Worm (Caenorhabditis elegans) whole organism, L4 larva: ENCODE results near the gene R09E10.8.

Experiments
- F10B5.3 ChIP-seq: sonication (generic microtip); optimal IDR thresholded peaks from 2 replicates; lab custom pipeline; 2016; ENCODE audit warnings: mild to moderate bottlenecking, missing genetic modification characterization, missing compliant biosample characterization
- F26F4.8 ChIP-seq: fragments of 200-800 bp; sonication (Bioruptor generic); conservative IDR thresholded peaks from 2 replicates; pipeline ENCODE4 v1.3.6; 2022; ENCODE audit warnings: missing genetic modification characterization, missing compliant biosample characterization
- F44E2.7 ChIP-seq: fragments of 200-800 bp; sonication (Bioruptor generic); IDR thresholded peaks from 2 replicates; pipeline ENCODE4 v2.1.2; 2022; ENCODE audit warnings: missing genetic modification characterization, missing compliant biosample characterization
- T26A8.4 ChIP-seq: fragments of 200-800 bp; sonication (Bioruptor generic); IDR thresholded peaks from 2 replicates; pipeline ENCODE4 v1.3.6; 2022; ENCODE audit warnings: missing genetic modification characterization, missing compliant biosample characterization
- Y75B8A.6 ChIP-seq: fragments of 200-800 bp; sonication (Bioruptor generic); IDR thresholded peaks from 2 replicates; pipeline ENCODE4 v1.3.6; 2022; ENCODE audit warnings: missing genetic modification reagents, missing genetic modification characterization, missing compliant biosample characterization
- aly-2 ChIP-seq: sonication (generic microtip); optimal IDR thresholded peaks from 2 replicates; lab custom pipeline; 2018; ENCODE audit warnings: missing biosample characterization, missing genetic modification characterization
- attf-4 ChIP-seq: sonication (generic microtip); optimal IDR thresholded peaks from 3 replicates; lab custom pipeline; 2017; ENCODE audit warnings: missing biosample characterization, missing genetic modification characterization
- ceh-20 ChIP-seq: fragments of 200-800 bp; sonication (Bioruptor generic); IDR thresholded peaks from 2 replicates; pipeline ENCODE4 v1.3.6; 2022; ENCODE audit warnings: missing genetic modification reagents, missing genetic modification characterization, missing compliant biosample characterization
- ceh-44 ChIP-seq: fragments of 200-800 bp; sonication (Bioruptor generic); IDR thresholded peaks from 2 replicates; pipeline ENCODE4 v1.3.6; 2022; ENCODE audit warnings: missing genetic modification reagents, missing genetic modification characterization, missing compliant biosample characterization
- ces-1 ChIP-seq: fragments of 150-350 bp; sonication (generic microtip); optimal IDR thresholded peaks from 4 replicates; lab custom pipeline; 2014; ENCODE audit warnings: missing biosample characterization, missing genetic modification reagents, missing genetic modification characterization
- cey-2 ChIP-seq: sonication (generic microtip); optimal IDR thresholded peaks from 3 replicates; lab custom pipeline; 2017; ENCODE audit warnings: missing genetic modification characterization, mild to moderate bottlenecking, missing compliant biosample characterization, antibody characterized with exemption, borderline replicate concordance; ENCODE audit not compliant: insufficient read depth
- daf-8 ChIP-seq: fragments of 200-800 bp; sonication (Bioruptor generic); IDR thresholded peaks from 2 replicates; pipeline ENCODE4 v1.3.6; 2022; ENCODE audit warnings: missing genetic modification characterization, missing compliant biosample characterization
- dmd-6 ChIP-seq: fragments of 200-800 bp; sonication (Bioruptor generic); IDR thresholded peaks from 2 replicates; pipeline ENCODE4 v1.3.6; 2022; ENCODE audit warnings: missing genetic modification reagents, missing genetic modification characterization, missing compliant biosample characterization
- dmd-8 ChIP-seq: fragments of 200-800 bp; sonication (Bioruptor generic); IDR thresholded peaks from 2 replicates; pipeline ENCODE4 v1.3.6; 2022; ENCODE audit warnings: missing genetic modification characterization, missing compliant biosample characterization
- dpl-1 ChIP-seq: fragments of 150-350 bp; optimal IDR thresholded peaks from 2 replicates; lab custom pipeline; 2014; ENCODE audit warnings: missing biosample characterization, missing genetic modification reagents, missing genetic modification characterization
- duxl-1 ChIP-seq: sonication (generic microtip); optimal IDR thresholded peaks from 2 replicates; lab custom pipeline; 2016; ENCODE audit warnings: mild to moderate bottlenecking, missing genetic modification characterization, moderate library complexity, missing compliant biosample characterization; ENCODE audit not compliant: poor library complexity
- egl-43 ChIP-seq: fragments of 200-800 bp; sonication (Bioruptor generic); IDR thresholded peaks from 2 replicates; pipeline ENCODE4 v1.3.6; 2022; ENCODE audit warnings: missing genetic modification reagents, missing genetic modification characterization, missing compliant biosample characterization
- fos-1 ChIP-seq: fragments of 150-350 bp; optimal IDR thresholded peaks from 2 replicates; lab custom pipeline; 2014; ENCODE audit warnings: missing biosample characterization, missing genetic modification characterization
- gei-8 ChIP-seq: fragments of 200-800 bp; sonication (Bioruptor generic); optimal IDR thresholded peaks from 2 replicates; lab custom pipeline; 2018; ENCODE audit warnings: mild to moderate bottlenecking, missing genetic modification characterization, missing compliant biosample characterization
- hif-1 ChIP-seq, 2 experiments: sonication (generic microtip); optimal IDR thresholded peaks; 2 replicates each; lab custom pipeline; 2016 to 2017; ENCODE audit warnings: missing compliant biosample characterization in 2 of 2, missing genetic modification characterization in 2 of 2, missing genetic modification reagents in 2 of 2, missing genotype in 2 of 2, mild to moderate bottlenecking in 1 of 2
- hlh-11 ChIP-seq: fragments of 200-800 bp; sonication (Bioruptor generic); optimal IDR thresholded peaks from 2 replicates; lab custom pipeline; 2018; ENCODE audit warnings: mild to moderate bottlenecking, missing genetic modification characterization, missing compliant biosample characterization
- hlh-30 ChIP-seq: sonication (generic microtip); optimal IDR thresholded peaks from 2 replicates; lab custom pipeline; 2017; ENCODE audit warnings: antibody characterized with exemption, mild to moderate bottlenecking, missing genetic modification characterization, missing compliant biosample characterization; ENCODE audit not compliant: insufficient read depth
- lin-1 ChIP-seq: fragments of 200-800 bp; sonication (Bioruptor generic); IDR thresholded peaks from 2 replicates; pipeline ENCODE4 v1.3.6; 2022; ENCODE audit warnings: missing genetic modification reagents, missing genetic modification characterization, missing compliant biosample characterization
- lin-13 ChIP-seq: fragments of 150-350 bp; optimal IDR thresholded peaks from 2 replicates; lab custom pipeline; 2014; ENCODE audit warnings: missing biosample characterization, missing genetic modification reagents, missing genetic modification characterization
- lin-38 ChIP-seq: fragments of 200-800 bp; sonication (Bioruptor generic); IDR thresholded peaks from 2 replicates; pipeline ENCODE4 v1.3.6; 2022; ENCODE audit warnings: missing genetic modification reagents, missing genetic modification characterization, missing compliant biosample characterization
- lir-3 ChIP-seq: sonication (generic microtip); optimal IDR thresholded peaks from 2 replicates; lab custom pipeline; 2016; ENCODE audit warnings: mild to moderate bottlenecking, missing genetic modification characterization, missing compliant biosample characterization
- lsy-2 ChIP-seq, 2 experiments: fragments of 150-350 bp in 1 of 2; sonication (generic microtip) in 1 of 2; optimal IDR thresholded peaks; 2 replicates each; lab custom pipeline; 2014 to 2017; ENCODE audit warnings: missing biosample characterization in 2 of 2, missing genetic modification characterization in 2 of 2
- mdt-29 ChIP-seq: fragments of 200-800 bp; sonication (Bioruptor generic); IDR thresholded peaks from 2 replicates; pipeline ENCODE4 v1.3.6; 2022; ENCODE audit warnings: missing genetic modification reagents, missing genetic modification characterization, missing compliant biosample characterization
- mes-2 ChIP-seq: sonication (generic microtip); optimal IDR thresholded peaks from 2 replicates; lab custom pipeline; 2016; ENCODE audit warnings: missing genotype, mild to moderate bottlenecking, missing genetic modification characterization, missing compliant biosample characterization; ENCODE audit not compliant: poor library complexity, severe bottlenecking
- mxl-3 ChIP-seq: fragments of 200-800 bp; sonication (Bioruptor generic); optimal IDR thresholded peaks from 2 replicates; lab custom pipeline; 2018; ENCODE audit warnings: mild to moderate bottlenecking, missing genetic modification characterization, missing compliant biosample characterization
- nhr-10 ChIP-seq: fragments of 150-350 bp; optimal IDR thresholded peaks from 2 replicates; lab custom pipeline; 2014; ENCODE audit warnings: missing biosample characterization, missing genetic modification characterization
- nhr-237 ChIP-seq: sonication (generic microtip); optimal IDR thresholded peaks from 2 replicates; lab custom pipeline; 2017; ENCODE audit warnings: missing biosample characterization, missing genetic modification characterization
- nhr-28 ChIP-seq: fragments of 150-350 bp; optimal IDR thresholded peaks from 2 replicates; lab custom pipeline; 2014; ENCODE audit warnings: missing biosample characterization, missing genetic modification characterization
- nhr-42 ChIP-seq: fragments of 200-800 bp; sonication (Bioruptor generic); IDR thresholded peaks from 2 replicates; pipeline ENCODE4 v1.3.6; 2022; ENCODE audit warnings: missing genetic modification characterization, missing compliant biosample characterization
- nhr-48 ChIP-seq: sonication (generic microtip); optimal IDR thresholded peaks from 2 replicates; lab custom pipeline; 2016; ENCODE audit warnings: mild to moderate bottlenecking, missing genetic modification characterization, missing compliant biosample characterization
- nhr-76 ChIP-seq: fragments of 150-350 bp; optimal IDR thresholded peaks from 2 replicates; lab custom pipeline; 2014; ENCODE audit warnings: missing biosample characterization, missing genetic modification characterization
- nhr-77 ChIP-seq: fragments of 150-350 bp; optimal IDR thresholded peaks from 2 replicates; lab custom pipeline; 2014; ENCODE audit warnings: missing biosample characterization, missing genetic modification characterization
- pha-4 ChIP-seq, 2 experiments: fragments of 150-350 bp in 1 of 2; fragments of 200-800 bp in 1 of 2; sonication (Bioruptor generic) in 1 of 2; IDR thresholded peaks in 1 of 2; optimal IDR thresholded peaks in 1 of 2; 2 replicates each; pipeline versions ENCODE4 v1.3.6 to Lab custom; 2014 to 2022; ENCODE audit warnings: missing genetic modification characterization in 2 of 2, missing genetic modification reagents in 2 of 2, missing biosample characterization in 1 of 2, missing compliant biosample characterization in 1 of 2
- rbr-2 ChIP-seq: sonication (generic microtip); optimal IDR thresholded peaks from 2 replicates; lab custom pipeline; 2016; ENCODE audit warnings: missing genotype, missing genetic modification characterization, missing compliant biosample characterization
- saeg-2 ChIP-seq: fragments of 200-800 bp; sonication (Bioruptor generic); IDR thresholded peaks from 2 replicates; pipeline ENCODE4 v1.3.6; 2022; ENCODE audit warnings: missing genetic modification reagents, missing genetic modification characterization, missing compliant biosample characterization
- set-16 ChIP-seq: fragments of 200-800 bp; sonication (Bioruptor generic); IDR thresholded peaks from 2 replicates; pipeline ENCODE4 v1.3.6; 2022; ENCODE audit warnings: missing genetic modification reagents, missing genetic modification characterization, missing compliant biosample characterization
- snpc-1.2 ChIP-seq: fragments of 200-800 bp; sonication (Bioruptor generic); IDR thresholded peaks from 2 replicates; pipeline ENCODE4 v1.3.6; 2022; ENCODE audit warnings: missing genetic modification reagents, missing genetic modification characterization, missing compliant biosample characterization
- snpc-4 ChIP-seq: fragments of 150-350 bp; optimal IDR thresholded peaks from 2 replicates; lab custom pipeline; 2014; ENCODE audit warnings: missing biosample characterization, missing genetic modification characterization
- spr-1 ChIP-seq: sonication (generic microtip); optimal IDR thresholded peaks from 2 replicates; lab custom pipeline; 2016; ENCODE audit warnings: mild to moderate bottlenecking, missing genetic modification characterization, missing compliant biosample characterization
- spr-3 ChIP-seq: fragments of 200-800 bp; sonication (Bioruptor generic); optimal IDR thresholded peaks from 2 replicates; lab custom pipeline; 2018; ENCODE audit warnings: mild to moderate bottlenecking, missing genetic modification characterization, missing compliant biosample characterization
- unc-39 ChIP-seq: sonication (generic microtip); optimal IDR thresholded peaks from 2 replicates; lab custom pipeline; 2017; ENCODE audit warnings: missing biosample characterization, missing genetic modification characterization
- unc-62 ChIP-seq, 3 experiments: fragments of 150-350 bp in 1 of 3; sonication (generic microtip); optimal IDR thresholded peaks in 2 of 3; peaks in 1 of 3; 1 replicate in 1 of 3; 2 replicates in 2 of 3; lab custom pipeline; 2014 to 2017; ENCODE audit warnings: missing biosample characterization in 3 of 3, missing genetic modification characterization in 3 of 3, missing genetic modification reagents in 3 of 3, missing genotype in 1 of 3
- zag-1 ChIP-seq: fragments of 150-350 bp; optimal IDR thresholded peaks from 2 replicates; lab custom pipeline; 2014; ENCODE audit warnings: missing biosample characterization, missing genetic modification characterization
- zfp-2 ChIP-seq: sonication (generic microtip); optimal IDR thresholded peaks from 2 replicates; lab custom pipeline; 2016; ENCODE audit warnings: mild to moderate bottlenecking, missing genetic modification characterization, missing compliant biosample characterization

Gene R09E10.8

ce11 chrIV:10341618-10342360, 31.6 kb upstream of the R09E10.8 start (continued):
- TF ChIP-seq unc-62 (GFP tag; optimal IDR thresholded peaks at IDR 0.05 in 1 of 2; lab: Kevin White, UChicago) (peak in 1 of 2 experiments; percentile 73), unc-62 (tag; optimal IDR thresholded peaks at IDR 0.05; lab: Kevin White, UChicago) (no peak), mxl-3 (GFP tag; lab: Kevin White, UChicago) (no peak), daf-8 (GFP tag; lab: Robert Waterston, UW) (no peak), nhr-42 (GFP tag; lab: Robert Waterston, UW) (no peak), ces-1 (GFP tag; lab: Kevin White, UChicago) (no peak), egl-43 (GFP tag; lab: Robert Waterston, UW) (0 out of 2 replicates have a peak, but pooled peaks have one; percentile 17), mdt-29 (no peak), dmd-6 (GFP tag; lab: Robert Waterston, UW) (no peak), Y75B8A.6 (no peak), nhr-76 (no peak), nhr-48 (tag; lab: Kevin White, UChicago) (no peak), nhr-28 (tag; lab: Kevin White, UChicago) (no peak), ceh-44 (GFP tag; lab: Robert Waterston, UW) (no peak), nhr-237 (tag; lab: Kevin White, UChicago) (no peak), nhr-10 (tag; lab: Kevin White, UChicago) (no peak), saeg-2 (no peak), gei-8 (GFP tag; lab: Kevin White, UChicago) (no peak), lir-3 (tag; lab: Kevin White, UChicago) (no peak), dpl-1 (GFP tag; lab: Kevin White, UChicago) (no peak), hlh-30 (tag; lab: Kevin White, UChicago) (peak; percentile 33), spr-1 (tag; lab: Kevin White, UChicago) (no peak), set-16 (GFP tag; lab: Robert Waterston, UW) (peak; percentile 48), zag-1 (no peak), hlh-11 (tag; lab: Kevin White, UChicago) (no peak), fos-1 (tag; lab: Kevin White, UChicago) (no peak), lin-38 (GFP tag; lab: Robert Waterston, UW) (no peak), attf-4 (no peak), ceh-20 (0 out of 2 replicates have a peak, but pooled peaks have one; percentile 53), cey-2 (tag; lab: Kevin White, UChicago) (no peak), hif-1 (tag; optimal IDR thresholded peaks at IDR 0.05; lab: Kevin White, UChicago) (no peak), dmd-8 (GFP tag; lab: Robert Waterston, UW) (no peak), snpc-1.2 (GFP tag; lab: Robert Waterston, UW) (no peak), duxl-1 (tag; lab: Kevin White, UChicago) (no peak), nhr-77 (tag; lab: Kevin White, UChicago) (no peak), lin-13 (GFP tag; lab: Kevin White, UChicago) (no peak), rbr-2 (peak; percentile 55), F44E2.7 (no peak), lin-1 (GFP tag; lab: Robert Waterston, UW) (no peak), mes-2 (tag; lab: Kevin White, UChicago) (no peak), F10B5.3 (peak; percentile 1), zfp-2 (tag; lab: Kevin White, UChicago) (no peak), F26F4.8 (GFP tag; lab: Robert Waterston, UW) (no peak), T26A8.4 (GFP tag; lab: Robert Waterston, UW) (no peak), lsy-2 (tag; optimal IDR thresholded peaks at IDR 0.05; lab: Kevin White, UChicago) (no peak), unc-39 (no peak), spr-3 (no peak), aly-2 (tag; lab: Kevin White, UChicago) (no peak), snpc-4 (tag; lab: Kevin White, UChicago) (no peak), pha-4 (GFP tag; IDR thresholded peaks at IDR 0.05; lab: Robert Waterston, UW) (peak; percentile 7; the same call in 1 of the 2 replicates), pha-4 (tag; optimal IDR thresholded peaks at IDR 0.05; lab: Kevin White, UChicago) (no peak)
